Fruit fly (Drosophila melanogaster) whole organism, embryonic: Measurements from ENCODE around the gene CG32276.

Experiments
- Aef1 ChIP-seq: fragments of 200-800 bp; sonication (Bioruptor generic); IDR thresholded peaks from 3 replicates; pipeline ENCODE4 v1.3.6; 2022; ENCODE audit warnings: missing biosample characterization, missing genetic modification characterization
- Asciz ChIP-seq: fragments of 200-800 bp; sonication (Bioruptor generic); optimal IDR thresholded peaks from 2 replicates; lab custom pipeline; 2017; ENCODE audit warnings: missing biosample characterization, mild to moderate bottlenecking, missing genetic modification characterization, missing genetic modification reagents
- Atf-2 ChIP-seq: fragments of 200-800 bp; sonication (Bioruptor generic); optimal IDR thresholded peaks from 2 replicates; lab custom pipeline; 2016; ENCODE audit warnings: missing biosample characterization, missing genetic modification characterization
- Bgb ChIP-seq: fragments of 200-800 bp; sonication (Bioruptor generic); IDR thresholded peaks from 2 replicates; pipeline ENCODE4 v1.3.6; 2022; ENCODE audit warnings: missing biosample characterization, missing genetic modification characterization; ENCODE audit not compliant: partially characterized antibody
- CG11560 ChIP-seq: fragments of 200-800 bp; sonication (Bioruptor generic); IDR thresholded peaks from 3 replicates; pipeline ENCODE4 v1.3.6; 2022; ENCODE audit warnings: missing biosample characterization, missing genetic modification characterization
- CG11723 ChIP-seq: fragments of 200-800 bp; sonication (Bioruptor generic); optimal IDR thresholded peaks from 2 replicates; lab custom pipeline; 2017; ENCODE audit warnings: missing biosample characterization, mild to moderate bottlenecking, missing genetic modification characterization
- CG12299 ChIP-seq: fragments of 200-800 bp; sonication (Bioruptor generic); optimal IDR thresholded peaks from 2 replicates; lab custom pipeline; 2018; ENCODE audit warnings: missing biosample characterization, mild to moderate bottlenecking, missing genetic modification characterization
- CG12391 ChIP-seq: fragments of 200-800 bp; sonication (Bioruptor generic); optimal IDR thresholded peaks from 3 replicates; lab custom pipeline; 2018; ENCODE audit warnings: missing biosample characterization, mild to moderate bottlenecking, missing genetic modification characterization, moderate library complexity
- CG13424 ChIP-seq: fragments of 200-800 bp; sonication (Bioruptor generic); optimal IDR thresholded peaks from 2 replicates; lab custom pipeline; 2019; ENCODE audit warnings: missing biosample characterization, mild to moderate bottlenecking, missing genetic modification characterization, moderate library complexity
- CG15011 ChIP-seq: fragments of 200-800 bp; sonication (Bioruptor generic); optimal IDR thresholded peaks from 3 replicates; lab custom pipeline; 2018; ENCODE audit warnings: missing biosample characterization, mild to moderate bottlenecking, missing genetic modification characterization
- CG1603 ChIP-seq: fragments of 200-800 bp; sonication (Bioruptor generic); optimal IDR thresholded peaks from 2 replicates; lab custom pipeline; 2019; ENCODE audit warnings: missing biosample characterization, mild to moderate bottlenecking, missing genetic modification characterization, moderate library complexity
- CG16815 ChIP-seq: fragments of 200-800 bp; sonication (Bioruptor generic); optimal IDR thresholded peaks from 3 replicates; lab custom pipeline; 2017; ENCODE audit warnings: missing biosample characterization, mild to moderate bottlenecking, missing genetic modification characterization
- CG17359 ChIP-seq: fragments of 200-800 bp; sonication (Bioruptor generic); optimal IDR thresholded peaks from 3 replicates; lab custom pipeline; 2018; ENCODE audit warnings: missing biosample characterization, mild to moderate bottlenecking, missing genetic modification characterization, moderate library complexity
- CG17361 ChIP-seq: fragments of 200-800 bp; sonication (Bioruptor generic); IDR thresholded peaks from 3 replicates; pipeline ENCODE4 v1.3.6; 2022; ENCODE audit warnings: missing biosample characterization, missing genetic modification characterization
- CG3163 ChIP-seq: fragments of 200-800 bp; sonication (Bioruptor generic); optimal IDR thresholded peaks from 3 replicates; lab custom pipeline; 2016; ENCODE audit warnings: missing biosample characterization, missing genetic modification characterization
- CG4282 ChIP-seq: fragments of 200-800 bp; sonication (Bioruptor generic); optimal IDR thresholded peaks from 2 replicates; lab custom pipeline; 2016; ENCODE audit warnings: missing biosample characterization, missing genetic modification characterization
- CG43689 ChIP-seq: fragments of 200-800 bp; sonication (Bioruptor generic); IDR thresholded peaks from 2 replicates; pipeline ENCODE4 v1.3.6; 2022; ENCODE audit warnings: missing biosample characterization, missing genetic modification characterization
- CG6813 ChIP-seq: fragments of 200-800 bp; sonication (Bioruptor generic); optimal IDR thresholded peaks from 2 replicates; lab custom pipeline; 2017; ENCODE audit warnings: missing biosample characterization, missing genetic modification characterization, mild to moderate bottlenecking, moderate library complexity, missing genetic modification reagents
- CG6854 ChIP-seq: fragments of 200-800 bp; sonication (Bioruptor generic); optimal IDR thresholded peaks from 3 replicates; lab custom pipeline; 2017; ENCODE audit warnings: missing biosample characterization, mild to moderate bottlenecking, missing genetic modification characterization
- CG7556 ChIP-seq: fragments of 200-800 bp; sonication (Bioruptor generic); optimal IDR thresholded peaks from 2 replicates; lab custom pipeline; 2017; ENCODE audit warnings: missing biosample characterization, mild to moderate bottlenecking, missing genetic modification characterization
- Dbx ChIP-seq: fragments of 200-800 bp; sonication (Bioruptor generic); IDR thresholded peaks from 3 replicates; pipeline ENCODE4 v1.3.6; 2022; ENCODE audit warnings: missing biosample characterization, missing genetic modification characterization
- Gug ChIP-seq: fragments of 200-800 bp; sonication (Bioruptor generic); IDR thresholded peaks from 4 replicates; pipeline ENCODE4 v1.3.6; 2022; ENCODE audit warnings: missing biosample characterization, missing genetic modification characterization
- Hey ChIP-seq: fragments of 200-800 bp; sonication (Bioruptor generic); optimal IDR thresholded peaks from 3 replicates; lab custom pipeline; 2018; ENCODE audit warnings: missing biosample characterization, mild to moderate bottlenecking, missing genetic modification characterization
- Hmr ChIP-seq: fragments of 200-800 bp; sonication (Bioruptor generic); optimal IDR thresholded peaks from 3 replicates; lab custom pipeline; 2017; ENCODE audit warnings: mild to moderate bottlenecking, missing biosample characterization, missing genetic modification reagents, missing genetic modification characterization
- Hsf ChIP-seq: fragments of 200-800 bp; sonication (Bioruptor generic); optimal IDR thresholded peaks from 3 replicates; lab custom pipeline; 2016; ENCODE audit warnings: missing biosample characterization, missing genetic modification characterization
- Mad ChIP-seq: fragments of 200-800 bp; sonication (Bioruptor generic); optimal IDR thresholded peaks from 2 replicates; lab custom pipeline; 2016; ENCODE audit warnings: missing biosample characterization, missing genetic modification characterization
- Nf-YB ChIP-seq: fragments of 200-800 bp; sonication (Bioruptor generic); optimal IDR thresholded peaks from 3 replicates; lab custom pipeline; 2019; ENCODE audit warnings: missing biosample characterization, mild to moderate bottlenecking, missing genetic modification characterization, moderate library complexity
- NfI ChIP-seq: fragments of 200-800 bp; sonication (Bioruptor generic); optimal IDR thresholded peaks from 3 replicates; lab custom pipeline; 2018; ENCODE audit warnings: missing biosample characterization, mild to moderate bottlenecking, missing genetic modification characterization, moderate library complexity
- Optix ChIP-seq: fragments of 200-800 bp; sonication (Bioruptor generic); IDR thresholded peaks from 3 replicates; pipeline ENCODE4 v1.3.6; 2022; ENCODE audit warnings: missing biosample characterization, missing genetic modification characterization
- PHDP ChIP-seq: fragments of 200-800 bp; sonication (Bioruptor generic); optimal IDR thresholded peaks from 3 replicates; lab custom pipeline; 2018; ENCODE audit warnings: missing biosample characterization, mild to moderate bottlenecking, missing genetic modification characterization, moderate library complexity
- Scr ChIP-seq: fragments of 200-800 bp; sonication (Bioruptor generic); IDR thresholded peaks from 2 replicates; pipeline ENCODE4 v1.3.6; 2022; ENCODE audit warnings: missing biosample characterization, missing genetic modification characterization; ENCODE audit not compliant: partially characterized antibody
- Six4 ChIP-seq: fragments of 200-800 bp; sonication (Bioruptor generic); optimal IDR thresholded peaks from 2 replicates; lab custom pipeline; 2016; ENCODE audit warnings: missing biosample characterization, missing genetic modification characterization
- Xrp1 ChIP-seq: fragments of 200-800 bp; sonication (Bioruptor generic); IDR thresholded peaks from 2 replicates; pipeline ENCODE4 v1.3.6; 2022; ENCODE audit warnings: missing biosample characterization, missing genetic modification characterization
- ash1 ChIP-seq: fragments of 200-800 bp; sonication (Bioruptor generic); optimal IDR thresholded peaks from 2 replicates; lab custom pipeline; 2018; ENCODE audit warnings: missing biosample characterization, mild to moderate bottlenecking, missing genetic modification characterization
- bowl ChIP-seq: fragments of 200-800 bp; sonication (Bioruptor generic); IDR thresholded peaks from 2 replicates; pipeline ENCODE4 v1.3.6; 2022; ENCODE audit warnings: missing biosample characterization, missing genetic modification characterization
- cad ChIP-seq: fragments of >200 bp; optimal IDR thresholded peaks from 2 replicates; lab custom pipeline; 2017; ENCODE audit warnings: missing biosample characterization, missing genetic modification characterization
- chinmo ChIP-seq: fragments of 200-800 bp; sonication (Bioruptor generic); IDR thresholded peaks from 4 replicates; pipeline ENCODE4 v1.3.6; 2022; ENCODE audit warnings: missing biosample characterization, missing genetic modification characterization; ENCODE audit not compliant: partially characterized antibody
- dysf ChIP-seq: fragments of 200-800 bp; sonication (Bioruptor generic); IDR thresholded peaks from 3 replicates; pipeline ENCODE4 v1.3.6; 2022; ENCODE audit warnings: missing biosample characterization, missing genetic modification characterization
- exex ChIP-seq: fragments of 200-800 bp; sonication (Bioruptor generic); optimal IDR thresholded peaks from 4 replicates; lab custom pipeline; 2018; ENCODE audit warnings: missing biosample characterization, mild to moderate bottlenecking, missing genetic modification characterization, moderate library complexity
- fd64A ChIP-seq: fragments of 200-800 bp; sonication (Bioruptor generic); optimal IDR thresholded peaks from 3 replicates; lab custom pipeline; 2018; ENCODE audit warnings: missing biosample characterization, mild to moderate bottlenecking, missing genetic modification characterization
- gfzf ChIP-seq: fragments of 200-800 bp; sonication (Bioruptor generic); optimal IDR thresholded peaks from 2 replicates; lab custom pipeline; 2016; ENCODE audit warnings: missing biosample characterization, mild to moderate bottlenecking, missing genetic modification characterization, moderate library complexity
- gro ChIP-seq: fragments of 200-800 bp; sonication (Bioruptor generic); optimal IDR thresholded peaks from 2 replicates; lab custom pipeline; 2016; ENCODE audit warnings: missing biosample characterization, missing genetic modification characterization
- ind ChIP-seq: fragments of 200-800 bp; sonication (Bioruptor generic); optimal IDR thresholded peaks from 3 replicates; lab custom pipeline; 2016; ENCODE audit warnings: missing biosample characterization, missing genetic modification characterization
- jing ChIP-seq: fragments of 200-800 bp; sonication (Bioruptor generic); optimal IDR thresholded peaks from 2 replicates; lab custom pipeline; 2018; ENCODE audit warnings: missing biosample characterization, mild to moderate bottlenecking, missing genetic modification characterization
- ken ChIP-seq: fragments of 200-800 bp; sonication (Bioruptor generic); IDR thresholded peaks from 3 replicates; pipeline ENCODE4 v1.3.6; 2022; ENCODE audit warnings: missing biosample characterization, missing genetic modification characterization
- nerfin-2 ChIP-seq: fragments of 200-800 bp; sonication (Bioruptor generic); IDR thresholded peaks from 2 replicates; pipeline ENCODE4 v1.3.6; 2022; ENCODE audit warnings: missing biosample characterization, missing genetic modification characterization; ENCODE audit not compliant: partially characterized antibody
- org-1 ChIP-seq: fragments of 200-800 bp; sonication (Bioruptor generic); optimal IDR thresholded peaks from 2 replicates; lab custom pipeline; 2017; ENCODE audit warnings: missing biosample characterization, missing genetic modification characterization
- psq ChIP-seq: fragments of 200-800 bp; sonication (Bioruptor generic); optimal IDR thresholded peaks from 2 replicates; lab custom pipeline; 2017; ENCODE audit warnings: missing biosample characterization, missing genetic modification characterization
- tap ChIP-seq: fragments of 200-800 bp; optimal IDR thresholded peaks from 3 replicates; lab custom pipeline; 2019; ENCODE audit warnings: missing biosample characterization, mild to moderate bottlenecking, missing genetic modification characterization, moderate library complexity
- twi ChIP-seq: fragments of 200-800 bp; optimal IDR thresholded peaks from 2 replicates; lab custom pipeline; 2019; ENCODE audit warnings: missing biosample characterization, mild to moderate bottlenecking, missing genetic modification characterization, moderate library complexity
- yki ChIP-seq: fragments of >200 bp; optimal IDR thresholded peaks from 3 replicates; lab custom pipeline; 2018

Gene CG32276

dm6 chr3L:3179474-3179873 lies 19.4 kb downstream of the CG32276 start (continued):
- TF ChIP-seq CG16815 (GFP tag; lab: Kevin White, UChicago) (peak; percentile 57), Hmr (GFP tag; lab: Kevin White, UChicago) (peak; percentile 89), Mad (GFP tag; lab: Kevin White, UChicago) (peak; percentile 65), exex (tag; lab: Kevin White, UChicago) (peak; percentile 59), org-1 (peak; percentile 83), CG6813 (peak; percentile 79), Hey (tag; lab: Kevin White, UChicago) (no peak), chinmo (GFP tag; lab: Robert Waterston, UW) (no peak), Aef1 (GFP tag; lab: Robert Waterston, UW) (peak; percentile 84), PHDP (tag; lab: Kevin White, UChicago) (peak; percentile 92), CG12391 (tag; lab: Kevin White, UChicago) (peak; percentile 87), jing (GFP tag; lab: Kevin White, UChicago) (peak; percentile 54), bowl (GFP tag; lab: Robert Waterston, UW) (peak; percentile 44; the same call in 1 of the 2 replicates), CG6854 (peak; percentile 82), CG1603 (tag; lab: Kevin White, UChicago) (peak; percentile 90), Nf-YB (peak; percentile 69), ken (GFP tag; lab: Robert Waterston, UW) (peak; percentile 71; the same call in 2 of the 3 replicates), Optix (GFP tag; lab: Robert Waterston, UW) (peak; percentile 78), fd64A (GFP tag; lab: Kevin White, UChicago) (peak; percentile 57), Gug (GFP tag; lab: Robert Waterston, UW) (peak; percentile 87), Six4 (GFP tag; lab: Kevin White, UChicago) (peak; percentile 82), dysf (GFP tag; lab: Robert Waterston, UW) (peak; percentile 93), gfzf (no peak), CG17359 (tag; lab: Kevin White, UChicago) (no peak), Bgb (GFP tag; lab: Robert Waterston, UW) (no peak), Hsf (GFP tag; lab: Kevin White, UChicago) (peak; percentile 82), CG4282 (no peak), CG3163 (GFP tag; lab: Kevin White, UChicago) (no peak), CG17361 (GFP tag; lab: Robert Waterston, UW) (no peak; the same call in 2 of the 3 replicates), twi (tag; lab: Kevin White, UChicago) (no peak), Scr (no peak), CG7556 (GFP tag; lab: Kevin White, UChicago) (peak; percentile 88), Xrp1 (GFP tag; lab: Robert Waterston, UW) (peak; percentile 96), CG15011 (peak; percentile 81), ind (GFP tag; lab: Kevin White, UChicago) (peak; percentile 85), CG43689 (no peak), cad (GFP tag; lab: Kevin White, UChicago) (no peak), CG11560 (tag; lab: Robert Waterston, UW) (peak; percentile 70; the same call in 2 of the 3 replicates), Atf-2 (GFP tag; lab: Kevin White, UChicago) (peak; percentile 58), nerfin-2 (GFP tag; lab: Robert Waterston, UW) (no peak), CG11723 (GFP tag; lab: Kevin White, UChicago) (peak; percentile 68), psq (GFP tag; lab: Kevin White, UChicago) (peak; percentile 43), yki (lab: Kevin White, UChicago) (no peak), ash1 (GFP tag; lab: Kevin White, UChicago) (no peak), gro (GFP tag; lab: Kevin White, UChicago) (peak; percentile 94), CG13424 (tag; lab: Kevin White, UChicago) (peak; percentile 81), CG12299 (tag; lab: Kevin White, UChicago) (peak; percentile 66), NfI (GFP tag; lab: Kevin White, UChicago) (peak; percentile 81), Asciz (GFP tag; lab: Kevin White, UChicago) (no peak), Dbx (GFP tag; lab: Robert Waterston, UW) (peak; percentile 84), tap (tag; lab: Kevin White, UChicago) (peak; percentile 88)
